Worm (Caenorhabditis elegans): ENCODE results near the gene Y22D7AL.11.

DNA sequence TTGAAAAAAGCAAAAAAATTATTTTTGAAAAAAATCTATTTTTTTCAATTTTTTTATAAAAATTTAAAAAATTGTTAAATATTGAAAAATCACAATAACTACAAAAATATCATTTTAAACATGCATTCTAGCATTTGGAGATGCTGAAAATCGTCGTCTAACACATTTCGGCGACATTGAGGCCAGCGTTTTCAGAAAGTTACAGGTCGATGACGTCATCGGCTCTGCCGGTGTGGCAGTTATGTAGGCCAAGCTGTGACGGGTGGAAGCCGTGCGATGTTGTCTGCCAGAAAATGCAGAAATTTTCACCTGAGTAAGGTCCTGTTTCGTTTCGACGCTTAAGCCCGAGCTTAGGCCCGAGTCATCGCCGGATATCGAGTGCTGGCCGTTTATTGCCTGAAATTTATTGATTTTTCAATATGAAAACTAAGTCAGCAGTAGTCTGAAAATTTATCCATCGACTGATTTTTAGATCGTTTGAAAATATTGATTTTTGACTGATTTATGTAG is 31.7 kb upstream of the Y22D7AL.11 start, which contains the start of gene Y22D7AR.3:
- TF ChIP-seq W03F9.2 (tag; optimal IDR thresholded peaks at IDR 0.05) (no peak), him-1 (tag; optimal IDR thresholded peaks at IDR 0.05) (no peak), dao-5 (tag; optimal IDR thresholded peaks at IDR 0.05) (no peak)
